Fruit fly (Drosophila melanogaster) whole organism, embryonic: ENCODE measurements around the gene Fgop2.

Source experiments
- Asciz ChIP-seq: fragments of 200-800 bp; sonication (Bioruptor generic); optimal IDR thresholded peaks from 2 replicates; lab custom pipeline; 2017; ENCODE audit warnings: missing biosample characterization, mild to moderate bottlenecking, missing genetic modification characterization, missing genetic modification reagents
- CG11723 ChIP-seq: fragments of 200-800 bp; sonication (Bioruptor generic); optimal IDR thresholded peaks from 2 replicates; lab custom pipeline; 2017; ENCODE audit warnings: missing biosample characterization, mild to moderate bottlenecking, missing genetic modification characterization
- CG12071 ChIP-seq: fragments of 200-800 bp; sonication (Bioruptor generic); optimal IDR thresholded peaks from 3 replicates; lab custom pipeline; 2018; ENCODE audit warnings: missing biosample characterization, mild to moderate bottlenecking, missing genetic modification characterization
- CG12299 ChIP-seq: fragments of 200-800 bp; sonication (Bioruptor generic); optimal IDR thresholded peaks from 2 replicates; lab custom pipeline; 2018; ENCODE audit warnings: missing biosample characterization, mild to moderate bottlenecking, missing genetic modification characterization
- CG12942 ChIP-seq: fragments of 200-800 bp; sonication (Bioruptor generic); optimal IDR thresholded peaks from 3 replicates; lab custom pipeline; 2016; ENCODE audit warnings: missing biosample characterization, missing genetic modification characterization
- CG13624 ChIP-seq: fragments of 200-800 bp; sonication (Bioruptor generic); optimal IDR thresholded peaks from 2 replicates; lab custom pipeline; 2016; ENCODE audit warnings: missing biosample characterization, missing genetic modification characterization
- CG1647 ChIP-seq: fragments of 200-800 bp; sonication (Bioruptor generic); optimal IDR thresholded peaks from 3 replicates; lab custom pipeline; 2016; ENCODE audit warnings: missing biosample characterization, missing genetic modification characterization
- CG17359 ChIP-seq: fragments of 200-800 bp; sonication (Bioruptor generic); optimal IDR thresholded peaks from 3 replicates; lab custom pipeline; 2018; ENCODE audit warnings: missing biosample characterization, mild to moderate bottlenecking, missing genetic modification characterization, moderate library complexity
- CG17802 ChIP-seq: fragments of 200-800 bp; sonication (Bioruptor generic); optimal IDR thresholded peaks from 2 replicates; lab custom pipeline; 2018; ENCODE audit warnings: missing biosample characterization, mild to moderate bottlenecking, missing genetic modification characterization, moderate library complexity
- CG2712 ChIP-seq: fragments of 200-800 bp; optimal IDR thresholded peaks from 3 replicates; lab custom pipeline; 2019; ENCODE audit warnings: missing biosample characterization, mild to moderate bottlenecking, missing genetic modification characterization, moderate library complexity
- CG3726 ChIP-seq: fragments of 200-800 bp; sonication (Bioruptor generic); IDR thresholded peaks from 3 replicates; pipeline ENCODE4, ENCODE4 v1.3.6; 2022; ENCODE audit warnings: missing biosample characterization, missing genetic modification characterization
- CG4404 ChIP-seq: fragments of 200-800 bp; sonication (Bioruptor generic); IDR thresholded peaks from 2 replicates; pipeline ENCODE4 v1.3.6; 2022; ENCODE audit warnings: missing biosample characterization, missing genetic modification characterization
- CG4820 ChIP-seq: fragments of 200-800 bp; sonication (Bioruptor generic); optimal IDR thresholded peaks from 3 replicates; lab custom pipeline; 2016; ENCODE audit warnings: missing biosample characterization, missing genetic modification characterization
- CG7786 ChIP-seq: fragments of 200-800 bp; sonication (Bioruptor generic); optimal IDR thresholded peaks from 2 replicates; lab custom pipeline; 2016; ENCODE audit warnings: missing biosample characterization, missing genetic modification characterization
- CG9437 ChIP-seq: fragments of 200-800 bp; sonication (Bioruptor generic); optimal IDR thresholded peaks from 2 replicates; lab custom pipeline; 2018; ENCODE audit warnings: missing biosample characterization, mild to moderate bottlenecking, missing genetic modification characterization
- CTCF ChIP-seq: fragments of 200-800 bp; sonication (Bioruptor generic); optimal IDR thresholded peaks from 2 replicates; lab custom pipeline; 2017; ENCODE audit warnings: missing biosample characterization, mild to moderate bottlenecking, missing genetic modification characterization, moderate library complexity
- CrebB ChIP-seq: fragments of 200-800 bp; sonication (Bioruptor generic); optimal IDR thresholded peaks from 3 replicates; lab custom pipeline; 2018; ENCODE audit warnings: missing biosample characterization, mild to moderate bottlenecking, missing genetic modification characterization
- Dad ChIP-seq: fragments of 200-800 bp; sonication (Bioruptor generic); optimal IDR thresholded peaks from 3 replicates; lab custom pipeline; 2016; ENCODE audit warnings: missing biosample characterization, missing genetic modification characterization
- Doc3 ChIP-seq: fragments of 200-800 bp; sonication (Bioruptor generic); IDR thresholded peaks from 3 replicates; pipeline ENCODE4 v1.3.6; 2022; ENCODE audit warnings: missing biosample characterization, missing genetic modification characterization; ENCODE audit not compliant: partially characterized antibody
- E2f1 ChIP-seq: fragments of 200-800 bp; sonication (Bioruptor generic); IDR thresholded peaks from 2 replicates; pipeline ENCODE4 v1.3.6; 2022; ENCODE audit warnings: missing biosample characterization, missing genetic modification characterization
- Eip74EF ChIP-seq, 2 experiments: fragments of 200-800 bp in 1 of 2; fragments of >200 bp in 1 of 2; sonication (Bioruptor generic) in 1 of 2; optimal IDR thresholded peaks; 2 replicates each; lab custom pipeline; 2017 to 2019; ENCODE audit warnings: missing biosample characterization in 2 of 2, missing genetic modification characterization in 2 of 2, mild to moderate bottlenecking in 1 of 2, moderate library complexity in 1 of 2
- Fer1 ChIP-seq: fragments of 200-800 bp; sonication (Bioruptor generic); optimal IDR thresholded peaks from 2 replicates; lab custom pipeline; 2017; ENCODE audit warnings: missing biosample characterization, mild to moderate bottlenecking, missing genetic modification characterization
- Fer2 ChIP-seq: fragments of 200-800 bp; sonication (Bioruptor generic); optimal IDR thresholded peaks from 2 replicates; lab custom pipeline; 2018; ENCODE audit warnings: missing biosample characterization, mild to moderate bottlenecking, missing genetic modification characterization, moderate library complexity
- HLH3B ChIP-seq: fragments of 200-800 bp; sonication (Bioruptor generic); IDR thresholded peaks from 2 replicates; pipeline ENCODE4 v1.3.6; 2022; ENCODE audit warnings: missing biosample characterization, missing genetic modification characterization
- Jarid2 ChIP-seq: fragments of 200-800 bp; sonication (Bioruptor generic); optimal IDR thresholded peaks from 3 replicates; lab custom pipeline; 2017; ENCODE audit warnings: mild to moderate bottlenecking, missing biosample characterization, missing genetic modification reagents, missing genetic modification characterization
- Lim3 ChIP-seq: fragments of 200-800 bp; sonication (Bioruptor generic); IDR thresholded peaks from 2 replicates; pipeline ENCODE4 v1.3.6; 2022; ENCODE audit warnings: missing biosample characterization, missing genetic modification characterization
- Lpt ChIP-seq: fragments of >200 bp; optimal IDR thresholded peaks from 2 replicates; lab custom pipeline; 2018; ENCODE audit warnings: missing biosample characterization, missing genetic modification characterization
- MESR4 ChIP-seq: fragments of 200-800 bp; sonication (Bioruptor generic); optimal IDR thresholded peaks from 2 replicates; lab custom pipeline; 2018; ENCODE audit warnings: missing biosample characterization, mild to moderate bottlenecking, missing genetic modification characterization, moderate library complexity
- Neu2 ChIP-seq: fragments of 200-800 bp; sonication (Bioruptor generic); optimal IDR thresholded peaks from 3 replicates; lab custom pipeline; 2016; ENCODE audit warnings: missing biosample characterization, missing genetic modification characterization, borderline replicate concordance
- Pdp1 ChIP-seq, 2 experiments: fragments of 200-800 bp; sonication (Bioruptor generic); optimal IDR thresholded peaks; 3 replicates each; lab custom pipeline; 2016; ENCODE audit warnings: missing biosample characterization in 2 of 2, missing genetic modification characterization in 2 of 2, mild to moderate bottlenecking in 1 of 2, moderate library complexity in 1 of 2
- Ptx1 ChIP-seq: fragments of 200-800 bp; sonication (Bioruptor generic); IDR thresholded peaks from 2 replicates; pipeline ENCODE4 v1.3.6; 2022; ENCODE audit warnings: missing biosample characterization, missing genetic modification characterization
- Sin3A ChIP-seq: fragments of >200 bp; optimal IDR thresholded peaks from 2 replicates; lab custom pipeline; 2018
- TFAM ChIP-seq: fragments of 200-800 bp; sonication (Bioruptor generic); optimal IDR thresholded peaks from 2 replicates; lab custom pipeline; 2017; ENCODE audit warnings: missing biosample characterization, missing genetic modification characterization, inconsistent platforms
- cato ChIP-seq: fragments of 200-800 bp; sonication (Bioruptor generic); optimal IDR thresholded peaks from 2 replicates; lab custom pipeline; 2016; ENCODE audit warnings: missing biosample characterization, missing genetic modification characterization, borderline replicate concordance
- eyg ChIP-seq: fragments of 200-800 bp; sonication (Bioruptor generic); optimal IDR thresholded peaks from 3 replicates; lab custom pipeline; 2016; ENCODE audit warnings: missing biosample characterization, missing genetic modification characterization
- fd102C ChIP-seq: fragments of 200-800 bp; sonication (Bioruptor generic); optimal IDR thresholded peaks from 2 replicates; lab custom pipeline; 2018; ENCODE audit warnings: missing biosample characterization, mild to moderate bottlenecking, missing genetic modification characterization, moderate library complexity
- fd96Cb ChIP-seq: fragments of 200-800 bp; sonication (Bioruptor generic); optimal IDR thresholded peaks from 2 replicates; lab custom pipeline; 2018; ENCODE audit warnings: missing biosample characterization, mild to moderate bottlenecking, missing genetic modification characterization, moderate library complexity
- gce ChIP-seq: fragments of 200-800 bp; sonication (Bioruptor generic); IDR thresholded peaks from 3 replicates; pipeline ENCODE4 v1.3.6; 2022; ENCODE audit warnings: missing biosample characterization, missing genetic modification characterization
- grn ChIP-seq: fragments of 200-800 bp; sonication (Bioruptor generic); optimal IDR thresholded peaks from 3 replicates; lab custom pipeline; 2017; ENCODE audit warnings: missing biosample characterization, missing genetic modification characterization
- jumu ChIP-seq: fragments of 200-800 bp; sonication (Bioruptor generic); optimal IDR thresholded peaks from 3 replicates; lab custom pipeline; 2016; ENCODE audit warnings: missing biosample characterization, missing genetic modification characterization
- luna ChIP-seq: fragments of 200-800 bp; sonication (Bioruptor generic); optimal IDR thresholded peaks from 2 replicates; lab custom pipeline; 2016; ENCODE audit warnings: missing biosample characterization, missing genetic modification characterization
- pan ChIP-seq, 4 experiments: fragments of >200 bp in 3 of 4; fragments of 200-800 bp in 1 of 4; sonication (Bioruptor generic) in 1 of 4; optimal IDR thresholded peaks in 3 of 4; IDR thresholded peaks in 1 of 4; 2 replicates each; pipeline versions ENCODE4 v1.3.6 to Lab custom; 2017 to 2022; ENCODE audit warnings: missing biosample characterization in 2 of 4, missing genetic modification characterization in 2 of 4, mixed read lengths in 1 of 4
- repo ChIP-seq: fragments of 200-800 bp; sonication (Bioruptor generic); optimal IDR thresholded peaks from 2 replicates; lab custom pipeline; 2016; ENCODE audit warnings: missing biosample characterization, missing genetic modification characterization
- ro ChIP-seq: fragments of 200-800 bp; sonication (Bioruptor generic); IDR thresholded peaks from 2 replicates; pipeline ENCODE4 v1.3.6; 2022; ENCODE audit warnings: missing biosample characterization, missing genetic modification characterization
- scrt ChIP-seq: fragments of 200-800 bp; sonication (Bioruptor generic); optimal IDR thresholded peaks from 2 replicates; lab custom pipeline; 2018; ENCODE audit warnings: missing biosample characterization, mild to moderate bottlenecking, missing genetic modification characterization, moderate library complexity
- sens-2 ChIP-seq: fragments of 200-800 bp; sonication (Bioruptor generic); IDR thresholded peaks from 2 replicates; pipeline ENCODE4 v1.3.6; 2022; ENCODE audit warnings: missing biosample characterization, missing genetic modification characterization
- so ChIP-seq: fragments of 200-800 bp; sonication (Bioruptor generic); IDR thresholded peaks from 3 replicates; pipeline ENCODE4 v1.3.6; 2022; ENCODE audit warnings: missing biosample characterization, missing genetic modification characterization
- toy ChIP-seq: fragments of 200-800 bp; sonication (Bioruptor generic); IDR thresholded peaks from 2 replicates; pipeline ENCODE4 v1.3.6; 2022; ENCODE audit warnings: missing biosample characterization, missing genetic modification characterization
- ttk ChIP-seq: fragments of 200-800 bp; sonication (Bioruptor generic); IDR thresholded peaks from 2 replicates; pipeline ENCODE4 v2.1.2; 2022; ENCODE audit warnings: missing biosample characterization, missing genetic modification characterization
- twi ChIP-seq: fragments of 200-800 bp; optimal IDR thresholded peaks from 2 replicates; lab custom pipeline; 2019; ENCODE audit warnings: missing biosample characterization, mild to moderate bottlenecking, missing genetic modification characterization, moderate library complexity
- vvl ChIP-seq: fragments of 200-800 bp; sonication (Bioruptor generic); IDR thresholded peaks from 2 replicates; pipeline ENCODE4 v1.3.6; 2022; ENCODE audit warnings: missing biosample characterization, missing genetic modification characterization

Fgop2 gene

DNA sequence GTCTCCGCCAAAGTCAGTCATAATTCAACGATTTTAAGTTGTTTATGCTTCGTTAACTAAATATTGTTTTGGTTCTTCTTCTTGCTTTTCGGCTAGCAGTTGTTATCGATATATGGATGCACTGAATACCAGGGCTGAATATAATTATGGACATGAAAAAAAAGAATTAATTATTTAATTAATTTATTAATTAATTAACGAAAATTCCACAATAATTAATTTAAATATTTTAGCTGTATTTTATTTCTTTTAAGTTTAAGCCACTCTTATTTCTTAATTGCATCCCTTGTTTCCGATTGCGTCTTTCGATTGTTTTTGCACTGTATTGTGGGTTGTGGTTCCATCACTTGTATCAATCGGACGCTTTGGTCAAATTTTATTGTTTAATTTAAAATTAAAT lies 5.0 kb upstream of the Fgop2 start, which contains the start of the genes Gas41 and SA1 (continued):
- TF ChIP-seq gce (GFP tag; lab: Robert Waterston, UW) (peak; percentile 67; the same call in 1 of the 3 replicates), Eip74EF (GFP tag; optimal IDR thresholded peaks at IDR 0.05; lab: Kevin White, UChicago) (no peak), Ptx1 (no peak), CG4820 (GFP tag; lab: Kevin White, UChicago) (no peak), toy (GFP tag; lab: Robert Waterston, UW) (peak; percentile 76), Sin3A (lab: Kevin White, UChicago) (no peak), CG12942 (GFP tag; lab: Kevin White, UChicago) (peak; percentile 72), CG4404 (GFP tag; lab: Robert Waterston, UW) (peak; percentile 89), CG1647 (peak; percentile 10), Asciz (GFP tag; lab: Kevin White, UChicago) (peak; percentile 71), CG2712 (tag; lab: Kevin White, UChicago) (peak; percentile 96), Neu2 (no peak), twi (tag; lab: Kevin White, UChicago) (peak; percentile 68), fd96Cb (tag; lab: Kevin White, UChicago) (peak; percentile 72), jumu (GFP tag; lab: Kevin White, UChicago) (peak; percentile 70), HLH3B (no peak), CG12071 (no peak), Jarid2 (GFP tag; lab: Kevin White, UChicago) (no peak), Pdp1 (GFP tag; optimal IDR thresholded peaks at IDR 0.05; lab: Kevin White, UChicago) (peak in 1 of 2 experiments; percentile 56), Lpt (no peak), CG9437 (GFP tag; lab: Kevin White, UChicago) (peak; percentile 78), so (GFP tag; lab: Robert Waterston, UW) (no peak), CG11723 (GFP tag; lab: Kevin White, UChicago) (no peak), CTCF (peak; percentile 28), ttk (no peak), CG7786 (peak; percentile 47), cato (peak; percentile 85), pan (optimal IDR thresholded peaks at IDR 0.05; lab: Kevin White, UChicago) (no peak), pan (GFP tag; optimal IDR thresholded peaks at IDR 0.05 in 1 of 2, IDR thresholded peaks at IDR 0.05 in 1 of 2) (peak in 1 of 2 experiments; percentile 92), E2f1 (GFP tag; lab: Robert Waterston, UW) (peak; percentile 91), Fer1 (GFP tag; lab: Kevin White, UChicago) (peak; percentile 88), CrebB (tag; lab: Kevin White, UChicago) (peak; percentile 79), repo (no peak), Fer2 (tag; lab: Kevin White, UChicago) (peak; percentile 90), grn (GFP tag; lab: Kevin White, UChicago) (no peak), CG17359 (peak; percentile 93), CG17802 (tag; lab: Kevin White, UChicago) (peak; percentile 52), vvl (GFP tag; lab: Robert Waterston, UW) (no peak), Doc3 (peak; percentile 59; the same call in 1 of the 3 replicates), luna (no peak), Lim3 (GFP tag; lab: Robert Waterston, UW) (no peak), scrt (GFP tag; lab: Kevin White, UChicago) (peak; percentile 65), Dad (GFP tag; lab: Kevin White, UChicago) (no peak), TFAM (GFP tag; lab: Kevin White, UChicago) (no peak), CG12299 (tag; lab: Kevin White, UChicago) (peak; percentile 35), MESR4 (GFP tag; lab: Kevin White, UChicago) (peak; percentile 38), eyg (GFP tag; lab: Kevin White, UChicago) (no peak), ro (GFP tag; lab: Robert Waterston, UW) (no peak), CG3726 (GFP tag; lab: Robert Waterston, UW) (peak; percentile 47; the same call in 1 of the 3 replicates), CG13624 (GFP tag; lab: Kevin White, UChicago) (no peak), sens-2 (GFP tag; lab: Robert Waterston, UW) (no peak), fd102C (GFP tag; lab: Kevin White, UChicago) (peak; percentile 81)
